Fruit fly (Drosophila melanogaster) whole organism, embryonic: ENCODE measurements around the gene yellow-e2.

ENCODE experiments used
- BtbVII ChIP-seq: fragments of 200-800 bp; sonication (Bioruptor generic); optimal IDR thresholded peaks from 3 replicates; lab custom pipeline; 2017; ENCODE audit warnings: missing biosample characterization, mild to moderate bottlenecking, missing genetic modification characterization
- CG12104 ChIP-seq: fragments of 200-800 bp; sonication (Bioruptor generic); optimal IDR thresholded peaks from 3 replicates; lab custom pipeline; 2016; ENCODE audit warnings: missing biosample characterization, missing genetic modification characterization
- CG13424 ChIP-seq: fragments of 200-800 bp; sonication (Bioruptor generic); optimal IDR thresholded peaks from 2 replicates; lab custom pipeline; 2019; ENCODE audit warnings: missing biosample characterization, mild to moderate bottlenecking, missing genetic modification characterization, moderate library complexity
- CG15269 ChIP-seq: fragments of 200-800 bp; sonication (Bioruptor generic); optimal IDR thresholded peaks from 2 replicates; lab custom pipeline; 2018; ENCODE audit warnings: missing biosample characterization, mild to moderate bottlenecking, missing genetic modification characterization, moderate library complexity
- CG32772 ChIP-seq: fragments of 200-800 bp; sonication (Bioruptor generic); IDR thresholded peaks from 2 replicates; pipeline ENCODE4 v1.3.6; 2022; ENCODE audit warnings: missing biosample characterization, missing genetic modification characterization
- CG34422 ChIP-seq: fragments of 200-800 bp; sonication (Bioruptor generic); IDR thresholded peaks from 3 replicates; pipeline ENCODE4 v1.3.6; 2022; ENCODE audit warnings: missing biosample characterization, missing genetic modification characterization
- CG3838 ChIP-seq: fragments of 200-800 bp; sonication (Bioruptor generic); optimal IDR thresholded peaks from 3 replicates; lab custom pipeline; 2016; ENCODE audit warnings: missing biosample characterization, missing genetic modification characterization
- CG7839 ChIP-seq: fragments of 200-800 bp; sonication (Bioruptor generic); optimal IDR thresholded peaks from 3 replicates; lab custom pipeline; 2018; ENCODE audit warnings: missing biosample characterization, mild to moderate bottlenecking, missing genetic modification characterization, moderate library complexity
- CG7928 ChIP-seq: fragments of 200-800 bp; sonication (Bioruptor generic); optimal IDR thresholded peaks from 2 replicates; lab custom pipeline; 2017; ENCODE audit warnings: missing biosample characterization, mild to moderate bottlenecking, missing genetic modification characterization
- CG8290 ChIP-seq, 3 experiments: fragments of 200-800 bp; sonication (Bioruptor generic); optimal IDR thresholded peaks; 2 replicates each; lab custom pipeline; 2016 to 2019; ENCODE audit warnings: missing biosample characterization in 3 of 3, missing genetic modification characterization in 3 of 3, mild to moderate bottlenecking in 2 of 3, moderate library complexity in 1 of 3
- CG9932 ChIP-seq: fragments of 200-800 bp; sonication (Bioruptor generic); IDR thresholded peaks from 2 replicates; pipeline ENCODE4 v1.3.6; 2022; ENCODE audit warnings: missing biosample characterization, missing genetic modification characterization
- D ChIP-seq, 2 experiments: fragments of 200-800 bp in 1 of 2; fragments of >200 bp in 1 of 2; sonication (Bioruptor generic) in 1 of 2; optimal IDR thresholded peaks; 2 replicates in 1 of 2; 3 replicates in 1 of 2; lab custom pipeline; 2017; ENCODE audit warnings: mild to moderate bottlenecking in 1 of 2, missing biosample characterization in 1 of 2, missing genetic modification characterization in 1 of 2, missing genetic modification reagents in 1 of 2
- Ets97D ChIP-seq: fragments of 200-800 bp; sonication (Bioruptor generic); optimal IDR thresholded peaks from 3 replicates; lab custom pipeline; 2016; ENCODE audit warnings: missing biosample characterization, missing genetic modification characterization
- HLH3B ChIP-seq: fragments of 200-800 bp; sonication (Bioruptor generic); IDR thresholded peaks from 2 replicates; pipeline ENCODE4 v1.3.6; 2022; ENCODE audit warnings: missing biosample characterization, missing genetic modification characterization
- Hey ChIP-seq: fragments of 200-800 bp; sonication (Bioruptor generic); optimal IDR thresholded peaks from 3 replicates; lab custom pipeline; 2018; ENCODE audit warnings: missing biosample characterization, mild to moderate bottlenecking, missing genetic modification characterization
- Hr39 ChIP-seq: fragments of >200 bp; optimal IDR thresholded peaks from 2 replicates; lab custom pipeline; 2017
- MESR4 ChIP-seq: fragments of 200-800 bp; sonication (Bioruptor generic); optimal IDR thresholded peaks from 2 replicates; lab custom pipeline; 2018; ENCODE audit warnings: missing biosample characterization, mild to moderate bottlenecking, missing genetic modification characterization, moderate library complexity
- Mad ChIP-seq: fragments of 200-800 bp; sonication (Bioruptor generic); optimal IDR thresholded peaks from 2 replicates; lab custom pipeline; 2016; ENCODE audit warnings: missing biosample characterization, missing genetic modification characterization
- NFAT ChIP-seq: fragments of 200-800 bp; sonication (Bioruptor generic); IDR thresholded peaks from 2 replicates; pipeline ENCODE4 v1.3.6; 2022; ENCODE audit warnings: missing biosample characterization, missing genetic modification characterization
- NK7.1 ChIP-seq: fragments of 200-800 bp; sonication (Bioruptor generic); optimal IDR thresholded peaks from 3 replicates; lab custom pipeline; 2016; ENCODE audit warnings: missing biosample characterization, missing genetic modification characterization
- Nf-YA ChIP-seq: fragments of 200-800 bp; sonication (Bioruptor generic); IDR thresholded peaks from 2 replicates; pipeline ENCODE4 v1.3.6; 2022; ENCODE audit warnings: missing biosample characterization, missing genetic modification characterization
- Pdp1 ChIP-seq, 2 experiments: fragments of 200-800 bp; sonication (Bioruptor generic); optimal IDR thresholded peaks; 3 replicates each; lab custom pipeline; 2016; ENCODE audit warnings: missing biosample characterization in 2 of 2, missing genetic modification characterization in 2 of 2, mild to moderate bottlenecking in 1 of 2, moderate library complexity in 1 of 2
- Poxn ChIP-seq: fragments of 200-800 bp; sonication (Bioruptor generic); IDR thresholded peaks from 2 replicates; pipeline ENCODE4 v1.3.6; 2022; ENCODE audit warnings: missing biosample characterization, missing genetic modification characterization
- Sin3A ChIP-seq: fragments of >200 bp; optimal IDR thresholded peaks from 2 replicates; lab custom pipeline; 2018
- Sox100B ChIP-seq: fragments of 200-800 bp; sonication (Bioruptor generic); optimal IDR thresholded peaks from 3 replicates; lab custom pipeline; 2018; ENCODE audit warnings: missing biosample characterization, mild to moderate bottlenecking, missing genetic modification characterization
- Sry-δ ChIP-seq: fragments of 200-800 bp; sonication (Bioruptor generic); optimal IDR thresholded peaks from 2 replicates; lab custom pipeline; 2016; ENCODE audit warnings: missing biosample characterization, missing genetic modification characterization
- ab ChIP-seq: fragments of 200-800 bp; sonication (Bioruptor generic); optimal IDR thresholded peaks from 2 replicates; lab custom pipeline; 2016; ENCODE audit warnings: missing biosample characterization, missing genetic modification characterization
- ac ChIP-seq: fragments of 200-800 bp; sonication (Bioruptor generic); optimal IDR thresholded peaks from 3 replicates; lab custom pipeline; 2017; ENCODE audit warnings: missing biosample characterization, mild to moderate bottlenecking, missing genetic modification characterization
- aop ChIP-seq: fragments of 200-800 bp; sonication (Bioruptor generic); IDR thresholded peaks from 2 replicates; pipeline ENCODE4 v1.3.6; 2022; ENCODE audit warnings: missing biosample characterization, missing genetic modification characterization
- btn ChIP-seq: fragments of 200-800 bp; sonication (Bioruptor generic); optimal IDR thresholded peaks from 2 replicates; lab custom pipeline; 2016; ENCODE audit warnings: missing biosample characterization, missing genetic modification characterization
- ci ChIP-seq: fragments of 200-800 bp; sonication (Bioruptor generic); IDR thresholded peaks from 3 replicates; pipeline ENCODE4 v1.3.6; 2022; ENCODE audit warnings: missing biosample characterization, missing genetic modification characterization
- dmrt99B ChIP-seq: fragments of 200-800 bp; sonication (Bioruptor generic); optimal IDR thresholded peaks from 2 replicates; lab custom pipeline; 2018; ENCODE audit warnings: missing biosample characterization, mild to moderate bottlenecking, missing genetic modification characterization, moderate library complexity
- dpn ChIP-seq, 2 experiments: fragments of 200-800 bp; sonication (Bioruptor generic); optimal IDR thresholded peaks; 3 replicates each; lab custom pipeline; 2016; ENCODE audit warnings: missing biosample characterization in 2 of 2, missing genetic modification characterization in 2 of 2
- eve ChIP-seq, 2 experiments: fragments of >200 bp; optimal IDR thresholded peaks; 2 replicates each; lab custom pipeline; 2017; ENCODE audit warnings: missing biosample characterization in 2 of 2, missing genetic modification characterization in 2 of 2
- ewg ChIP-seq: fragments of 200-800 bp; sonication (Bioruptor generic); optimal IDR thresholded peaks from 3 replicates; lab custom pipeline; 2017; ENCODE audit warnings: mild to moderate bottlenecking, missing biosample characterization, missing genetic modification reagents, missing genetic modification characterization
- ind ChIP-seq: fragments of 200-800 bp; sonication (Bioruptor generic); optimal IDR thresholded peaks from 3 replicates; lab custom pipeline; 2016; ENCODE audit warnings: missing biosample characterization, missing genetic modification characterization
- inv ChIP-seq: fragments of 200-800 bp; sonication (Bioruptor generic); IDR thresholded peaks from 2 replicates; pipeline ENCODE4 v1.3.6; 2022; ENCODE audit warnings: missing biosample characterization, missing genetic modification characterization; ENCODE audit not compliant: partially characterized antibody
- lab ChIP-seq: fragments of 200-800 bp; sonication (Bioruptor generic); optimal IDR thresholded peaks from 3 replicates; lab custom pipeline; 2017; ENCODE audit warnings: missing biosample characterization, missing genetic modification characterization, mild to moderate bottlenecking, moderate library complexity, missing genetic modification reagents
- nau ChIP-seq: fragments of 200-800 bp; sonication (Bioruptor generic); optimal IDR thresholded peaks from 3 replicates; lab custom pipeline; 2017; ENCODE audit warnings: missing biosample characterization, mild to moderate bottlenecking, missing genetic modification characterization, missing genetic modification reagents
- nmo ChIP-seq: fragments of 200-800 bp; sonication (Bioruptor generic); optimal IDR thresholded peaks from 2 replicates; lab custom pipeline; 2018; ENCODE audit warnings: missing biosample characterization, mild to moderate bottlenecking, missing genetic modification characterization, moderate library complexity
- otp ChIP-seq: fragments of 200-800 bp; sonication (Bioruptor generic); IDR thresholded peaks from 3 replicates; pipeline ENCODE4, ENCODE4 v1.3.6; 2022; ENCODE audit warnings: missing biosample characterization, missing genetic modification characterization
- pnt ChIP-seq: fragments of 200-800 bp; sonication (Bioruptor generic); optimal IDR thresholded peaks from 3 replicates; lab custom pipeline; 2016; ENCODE audit warnings: missing biosample characterization, missing genetic modification characterization
- pzg ChIP-seq: fragments of 200-800 bp; sonication (Bioruptor generic); optimal IDR thresholded peaks from 3 replicates; lab custom pipeline; 2018; ENCODE audit warnings: missing biosample characterization, mild to moderate bottlenecking, missing genetic modification characterization, moderate library complexity
- rib ChIP-seq: fragments of 200-800 bp; sonication (Bioruptor generic); IDR thresholded peaks from 2 replicates; pipeline ENCODE4 v1.3.6; 2022; ENCODE audit warnings: missing biosample characterization, missing genetic modification characterization
- row ChIP-seq: fragments of 200-800 bp; sonication (Bioruptor generic); IDR thresholded peaks from 3 replicates; pipeline ENCODE4 v1.3.6; 2022; ENCODE audit warnings: missing biosample characterization, missing genetic modification characterization
- scrt ChIP-seq: fragments of 200-800 bp; sonication (Bioruptor generic); optimal IDR thresholded peaks from 2 replicates; lab custom pipeline; 2018; ENCODE audit warnings: missing biosample characterization, mild to moderate bottlenecking, missing genetic modification characterization, moderate library complexity
- sd ChIP-seq: fragments of 200-800 bp; sonication (Bioruptor generic); optimal IDR thresholded peaks from 3 replicates; lab custom pipeline; 2018; ENCODE audit warnings: missing biosample characterization, mild to moderate bottlenecking, missing genetic modification characterization, moderate library complexity
- seq ChIP-seq: fragments of 200-800 bp; sonication (Bioruptor generic); IDR thresholded peaks from 2 replicates; pipeline ENCODE4 v1.3.6; 2022; ENCODE audit warnings: missing biosample characterization, missing genetic modification characterization
- sim ChIP-seq: fragments of 200-800 bp; sonication (Bioruptor generic); IDR thresholded peaks from 2 replicates; pipeline ENCODE4 v1.3.6; 2022; ENCODE audit warnings: missing biosample characterization, missing genetic modification characterization
- slou ChIP-seq: fragments of 200-800 bp; sonication (Bioruptor generic); optimal IDR thresholded peaks from 3 replicates; lab custom pipeline; 2016; ENCODE audit warnings: missing biosample characterization, missing genetic modification characterization

yellow-e2 gene

dm6 chr3R:13453955-13454354 is 47.2 kb upstream of the yellow-e2 start (continued):
- TF ChIP-seq ab (GFP tag; lab: Kevin White, UChicago) (no peak), pzg (no peak), Hr39 (no peak), NK7.1 (GFP tag; lab: Kevin White, UChicago) (no peak), BtbVII (GFP tag; lab: Kevin White, UChicago) (peak; percentile 66), CG12104 (peak; percentile 52), Sin3A (no peak), aop (no peak), seq (GFP tag; lab: Robert Waterston, UW) (0 out of 2 replicates have a peak, but pooled peaks have one; percentile 25), btn (GFP tag; lab: Kevin White, UChicago) (no peak), CG7839 (tag; lab: Kevin White, UChicago) (peak; percentile 84), NFAT (GFP tag; lab: Robert Waterston, UW) (peak; percentile 71), Pdp1 (GFP tag; optimal IDR thresholded peaks at IDR 0.05; lab: Kevin White, UChicago) (peak; percentile 62 to 67), CG8290 (GFP tag; optimal IDR thresholded peaks at IDR 0.05; lab: Kevin White, UChicago) (no peak), CG8290 (tag; optimal IDR thresholded peaks at IDR 0.05; lab: Kevin White, UChicago) (no peak), lab (GFP tag; lab: Kevin White, UChicago) (peak; percentile 81), D (optimal IDR thresholded peaks at IDR 0.05; lab: Kevin White, UChicago) (no peak), D (GFP tag; optimal IDR thresholded peaks at IDR 0.05; lab: Kevin White, UChicago) (peak; percentile 49), dmrt99B (tag; lab: Kevin White, UChicago) (peak; percentile 77), ind (GFP tag; lab: Kevin White, UChicago) (peak; percentile 53), CG34422 (GFP tag; lab: Robert Waterston, UW) (peak; percentile 66; the same call in 2 of the 3 replicates), Sox100B (GFP tag; lab: Kevin White, UChicago) (peak; percentile 64), Poxn (GFP tag; lab: Robert Waterston, UW) (no peak), dpn (GFP tag; optimal IDR thresholded peaks at IDR 0.05; lab: Kevin White, UChicago) (peak; percentile 61 to 70)

- TF ChIP-seq ac (no peak), CG15269 (tag; lab: Kevin White, UChicago) (peak; percentile 82), Ets97D (GFP tag; lab: Kevin White, UChicago) (peak; percentile 11), Sry-δ (GFP tag; lab: Kevin White, UChicago) (peak; percentile 15), eve (GFP tag; optimal IDR thresholded peaks at IDR 0.05; lab: Kevin White, UChicago) (peak in 1 of 2 experiments; percentile 92), Mad (peak; percentile 34), HLH3B (peak; percentile 60), sim (GFP tag; lab: Robert Waterston, UW) (0 out of 2 replicates have a peak, but pooled peaks have one; percentile 13), rib (GFP tag; lab: Robert Waterston, UW) (no peak), scrt (GFP tag; lab: Kevin White, UChicago) (peak; percentile 66), row (GFP tag; lab: Robert Waterston, UW) (peak; percentile 73), Sin3A (no peak), CG3838 (GFP tag; lab: Kevin White, UChicago) (peak; percentile 1), Hey (no peak), nau (GFP tag; lab: Kevin White, UChicago) (peak; percentile 69), pnt (GFP tag; lab: Kevin White, UChicago) (peak; percentile 49), nmo (peak; percentile 90), CG9932 (GFP tag; lab: Robert Waterston, UW) (peak; percentile 70), aop (no peak), CG32772 (GFP tag; lab: Robert Waterston, UW) (peak; percentile 52), MESR4 (GFP tag; lab: Kevin White, UChicago) (no peak), inv (GFP tag; lab: Robert Waterston, UW) (no peak), Nf-YA (GFP tag; lab: Robert Waterston, UW) (peak; percentile 42; the same call in 1 of the 2 replicates), slou (peak; percentile 58), otp (GFP tag; lab: Robert Waterston, UW) (peak; percentile 18; the same call in 1 of the 3 replicates), ewg (GFP tag; lab: Kevin White, UChicago) (peak; percentile 60), CG13424 (tag; lab: Kevin White, UChicago) (peak; percentile 85), CG7928 (GFP tag; lab: Kevin White, UChicago) (peak; percentile 43), sd (tag; lab: Kevin White, UChicago) (peak; percentile 4), ci (GFP tag; lab: Robert Waterston, UW) (0 out of 3 replicates have a peak, but pooled peaks have one; percentile 16)
Measured at dm6 chr3R:13452851-13453255, 46.1 kb upstream of the yellow-e2 start.
